Worm (Caenorhabditis elegans) whole organism, late embryonic: ENCODE results near the gene fipr-28.

Experiments
- C08G9.2 ChIP-seq: sonication (generic microtip); optimal IDR thresholded peaks from 2 replicates; lab custom pipeline; 2016; ENCODE audit warnings: mild to moderate bottlenecking, missing genetic modification characterization, moderate library complexity, missing compliant biosample characterization
- C38D4.7 ChIP-seq: fragments of 200-800 bp; sonication (Bioruptor generic); optimal IDR thresholded peaks from 2 replicates; lab custom pipeline; 2018; ENCODE audit warnings: mild to moderate bottlenecking, missing genetic modification characterization, moderate library complexity, missing compliant biosample characterization
- K02D7.2 ChIP-seq: sonication (generic microtip); optimal IDR thresholded peaks from 2 replicates; lab custom pipeline; 2017; ENCODE audit warnings: mild to moderate bottlenecking, missing genetic modification characterization, missing compliant biosample characterization
- K09A11.1 ChIP-seq: sonication (generic microtip); optimal IDR thresholded peaks from 2 replicates; lab custom pipeline; 2017; ENCODE audit warnings: antibody characterized with exemption, mild to moderate bottlenecking, missing genetic modification characterization, missing compliant biosample characterization; ENCODE audit not compliant: insufficient read depth
- T23F11.4 ChIP-seq: fragments of 200-800 bp; sonication (Bioruptor generic); optimal IDR thresholded peaks from 2 replicates; lab custom pipeline; 2018; ENCODE audit warnings: mild to moderate bottlenecking, missing genetic modification characterization, missing compliant biosample characterization
- Y22D7AL.16 ChIP-seq: sonication (generic microtip); optimal IDR thresholded peaks from 2 replicates; lab custom pipeline; 2016; ENCODE audit warnings: missing genetic modification characterization, missing compliant biosample characterization
- ahr-1 ChIP-seq: sonication (generic microtip); optimal IDR thresholded peaks from 2 replicates; lab custom pipeline; 2016; ENCODE audit warnings: missing genetic modification characterization, missing compliant biosample characterization
- ama-1 ChIP-seq: fragments of 150-350 bp; optimal IDR thresholded peaks from 2 replicates; lab custom pipeline; 2014
- ceh-18 ChIP-seq: sonication (generic microtip); optimal IDR thresholded peaks from 2 replicates; lab custom pipeline; 2016; ENCODE audit warnings: missing genetic modification characterization, missing compliant biosample characterization
- ceh-19 ChIP-seq: fragments of 200-800 bp; sonication (Bioruptor generic); optimal IDR thresholded peaks from 2 replicates; lab custom pipeline; 2018; ENCODE audit warnings: mild to moderate bottlenecking, missing genetic modification characterization, missing compliant biosample characterization
- ceh-22 ChIP-seq: sonication (generic microtip); optimal IDR thresholded peaks from 2 replicates; lab custom pipeline; 2017; ENCODE audit warnings: missing biosample characterization, missing genetic modification characterization
- ceh-24 ChIP-seq: sonication (generic microtip); optimal IDR thresholded peaks from 2 replicates; lab custom pipeline; 2016; ENCODE audit warnings: mild to moderate bottlenecking, missing genetic modification characterization, missing compliant biosample characterization
- ceh-30 ChIP-seq: fragments of 150-350 bp; optimal IDR thresholded peaks from 2 replicates; lab custom pipeline; 2014; ENCODE audit warnings: missing biosample characterization, missing genetic modification characterization
- ceh-31 ChIP-seq: sonication (generic microtip); optimal IDR thresholded peaks from 2 replicates; lab custom pipeline; 2016; ENCODE audit warnings: missing genetic modification characterization, missing compliant biosample characterization
- ceh-34 ChIP-seq: sonication (generic microtip); optimal IDR thresholded peaks from 2 replicates; lab custom pipeline; 2016; ENCODE audit warnings: mild to moderate bottlenecking, missing genetic modification characterization, missing compliant biosample characterization
- ceh-48 ChIP-seq: sonication (generic microtip); optimal IDR thresholded peaks from 2 replicates; lab custom pipeline; 2016; ENCODE audit warnings: missing genetic modification characterization, inconsistent platforms, missing compliant biosample characterization
- ceh-6 ChIP-seq: fragments of 200-800 bp; sonication (Bioruptor generic); optimal IDR thresholded peaks from 2 replicates; lab custom pipeline; 2018; ENCODE audit warnings: mild to moderate bottlenecking, missing genetic modification characterization, missing compliant biosample characterization
- ceh-9 ChIP-seq: sonication (generic microtip); optimal IDR thresholded peaks from 2 replicates; lab custom pipeline; 2016; ENCODE audit warnings: mild to moderate bottlenecking, missing genetic modification characterization, inconsistent platforms, missing compliant biosample characterization
- dve-1 ChIP-seq: sonication (generic microtip); optimal IDR thresholded peaks from 2 replicates; lab custom pipeline; 2017; ENCODE audit warnings: antibody characterized with exemption, mild to moderate bottlenecking, missing genetic modification characterization, missing compliant biosample characterization
- fax-1 ChIP-seq: sonication (generic microtip); optimal IDR thresholded peaks from 2 replicates; lab custom pipeline; 2016; ENCODE audit warnings: missing genotype, missing genetic modification characterization, missing compliant biosample characterization
- fkh-6 ChIP-seq: sonication (generic microtip); optimal IDR thresholded peaks from 2 replicates; lab custom pipeline; 2016; ENCODE audit warnings: missing genetic modification characterization, missing compliant biosample characterization
- hlh-13 ChIP-seq: fragments of 200-800 bp; sonication (Bioruptor generic); optimal IDR thresholded peaks from 2 replicates; lab custom pipeline; 2018; ENCODE audit warnings: mild to moderate bottlenecking, missing genetic modification characterization, missing compliant biosample characterization
- hlh-30 ChIP-seq: sonication (generic microtip); optimal IDR thresholded peaks from 2 replicates; lab custom pipeline; 2017; ENCODE audit warnings: antibody characterized with exemption, missing genetic modification characterization, missing compliant biosample characterization; ENCODE audit not compliant: insufficient read depth
- hlh-6 ChIP-seq: sonication (generic microtip); optimal IDR thresholded peaks from 2 replicates; lab custom pipeline; 2016; ENCODE audit warnings: missing genotype, missing genetic modification characterization, missing compliant biosample characterization
- hlh-8 ChIP-seq: sonication (generic microtip); optimal IDR thresholded peaks from 2 replicates; lab custom pipeline; 2016; ENCODE audit warnings: missing genotype, missing genetic modification characterization, missing compliant biosample characterization
- lim-6 ChIP-seq: sonication (generic microtip); optimal IDR thresholded peaks from 2 replicates; lab custom pipeline; 2016; ENCODE audit warnings: missing genetic modification characterization, missing compliant biosample characterization
- lin-11 ChIP-seq: fragments of 200-800 bp; sonication (Bioruptor generic); optimal IDR thresholded peaks from 2 replicates; lab custom pipeline; 2018; ENCODE audit warnings: mild to moderate bottlenecking, missing genetic modification characterization, missing compliant biosample characterization
- madf-2 ChIP-seq: sonication (generic microtip); optimal IDR thresholded peaks from 2 replicates; lab custom pipeline; 2017; ENCODE audit warnings: missing genetic modification characterization, missing compliant biosample characterization
- nhr-232 ChIP-seq: sonication (generic microtip); optimal IDR thresholded peaks from 2 replicates; lab custom pipeline; 2016; ENCODE audit warnings: missing genetic modification characterization, missing compliant biosample characterization
- npax-4 ChIP-seq: sonication (generic microtip); optimal IDR thresholded peaks from 2 replicates; lab custom pipeline; 2016; ENCODE audit warnings: missing genetic modification characterization, missing compliant biosample characterization
- pat-9 ChIP-seq: fragments of 200-800 bp; sonication (Bioruptor generic); optimal IDR thresholded peaks from 2 replicates; lab custom pipeline; 2018; ENCODE audit warnings: mild to moderate bottlenecking, missing genetic modification characterization, moderate library complexity, missing compliant biosample characterization
- pha-2 ChIP-seq: sonication (generic microtip); optimal IDR thresholded peaks from 2 replicates; lab custom pipeline; 2017; ENCODE audit warnings: mild to moderate bottlenecking, missing genetic modification characterization, missing compliant biosample characterization
- pha-4 ChIP-seq: fragments of 150-350 bp; optimal IDR thresholded peaks from 2 replicates; lab custom pipeline; 2018; ENCODE audit warnings: missing biosample characterization, missing genetic modification reagents, missing genetic modification characterization
- pqm-1 ChIP-seq: sonication (generic microtip); optimal IDR thresholded peaks from 2 replicates; lab custom pipeline; 2016; ENCODE audit warnings: missing genetic modification characterization, missing compliant biosample characterization
- pros-1 ChIP-seq: fragments of 150-350 bp; optimal IDR thresholded peaks from 2 replicates; lab custom pipeline; 2014; ENCODE audit warnings: missing biosample characterization, missing genetic modification reagents, missing genetic modification characterization
- sdc-2 ChIP-seq: sonication (generic microtip); optimal IDR thresholded peaks from 2 replicates; lab custom pipeline; 2016; ENCODE audit warnings: missing genotype, missing genetic modification characterization, missing compliant biosample characterization
- sox-2 ChIP-seq: fragments of 200-800 bp; sonication (Bioruptor generic); IDR thresholded peaks from 2 replicates; pipeline ENCODE4 v1.3.6; 2022; ENCODE audit warnings: missing genetic modification reagents, missing genetic modification characterization, missing compliant biosample characterization
- sox-4 ChIP-seq: sonication (generic microtip); optimal IDR thresholded peaks from 2 replicates; lab custom pipeline; 2017; ENCODE audit warnings: mild to moderate bottlenecking, missing genetic modification characterization, inconsistent platforms, missing compliant biosample characterization
- tbx-2 ChIP-seq: sonication (generic microtip); optimal IDR thresholded peaks from 2 replicates; lab custom pipeline; 2016; ENCODE audit warnings: missing genetic modification characterization, missing compliant biosample characterization
- ttx-3 ChIP-seq: sonication (generic microtip); optimal IDR thresholded peaks from 2 replicates; lab custom pipeline; 2016; ENCODE audit warnings: missing genetic modification reagents, missing genetic modification characterization, missing compliant biosample characterization
- unc-3 ChIP-seq, 2 experiments: fragments of 200-800 bp in 1 of 2; sonication (Bioruptor generic) in 1 of 2; sonication (generic microtip) in 1 of 2; conservative IDR thresholded peaks in 1 of 2; optimal IDR thresholded peaks in 1 of 2; 2 replicates each; pipeline versions ENCODE4 v1.3.6 to Lab custom; 2016 to 2022; ENCODE audit warnings: missing compliant biosample characterization in 2 of 2, missing genetic modification characterization in 2 of 2, missing genetic modification reagents in 1 of 2
- unc-42 ChIP-seq: sonication (generic microtip); optimal IDR thresholded peaks from 2 replicates; lab custom pipeline; 2016; ENCODE audit warnings: missing genotype, missing genetic modification characterization, missing compliant biosample characterization
- ztf-16 ChIP-seq: sonication (generic microtip); optimal IDR thresholded peaks from 2 replicates; lab custom pipeline; 2017; ENCODE audit warnings: missing genetic modification characterization, missing compliant biosample characterization

Gene fipr-28

ce11 chrIV:16627676-16628075 is at the start of gene fipr-28:
fipr-28 (plus strand) TSS chrIV:16627976.
- no peak for TF ChIP-seq C08G9.2 (tag; lab: Kevin White, UChicago)
- no peak for TF ChIP-seq ceh-18 (tag; lab: Kevin White, UChicago)
- TF ChIP-seq lim-6 (tag; lab: Kevin White, UChicago) = no peak
- TF ChIP-seq hlh-6 = no peak
- no peak for TF ChIP-seq lin-11 (tag; lab: Kevin White, UChicago)
- TF ChIP-seq npax-4 (tag; lab: Kevin White, UChicago) = no peak
- TF ChIP-seq hlh-13 (GFP tag; lab: Kevin White, UChicago) = no peak
- TF ChIP-seq tbx-2 (tag; lab: Kevin White, UChicago) = no peak
- no peak for TF ChIP-seq pha-4 (tag; lab: Kevin White, UChicago)
- TF ChIP-seq K09A11.1 (tag; lab: Kevin White, UChicago) = no peak
- no peak for TF ChIP-seq pqm-1 (tag; lab: Kevin White, UChicago)
- TF ChIP-seq pat-9 (tag; lab: Kevin White, UChicago) = no peak
- no peak for TF ChIP-seq pha-2 (tag; lab: Kevin White, UChicago)
- no peak for TF ChIP-seq K02D7.2 (tag; lab: Kevin White, UChicago)
- TF ChIP-seq sox-2 (GFP tag; lab: Robert Waterston, UW) = no peak

- TF ChIP-seq ceh-30 (tag; lab: Kevin White, UChicago) = no peak
- TF ChIP-seq nhr-232 (tag; lab: Kevin White, UChicago) = no peak
- no peak for TF ChIP-seq C38D4.7 (GFP tag; lab: Kevin White, UChicago)
- no peak for TF ChIP-seq Y22D7AL.16 (tag; lab: Kevin White, UChicago)
Measured at ce11 chrIV:16578449-16578848, 49.3 kb upstream of the fipr-28 start, which contains the start of gene Y51H4A.8. Y51H4A.8 (minus strand) TSS chrIV:16578549.

- TF ChIP-seq hlh-13 (GFP tag; lab: Kevin White, UChicago) (no peak), ceh-48 (tag; lab: Kevin White, UChicago) (no peak), ceh-18 (tag; lab: Kevin White, UChicago) (no peak), hlh-8 (tag; lab: Kevin White, UChicago) (no peak), ttx-3 (tag; lab: Kevin White, UChicago) (no peak), ama-1 (lab: Kevin White, UChicago) (no peak), pqm-1 (tag; lab: Kevin White, UChicago) (no peak), T23F11.4 (no peak), ceh-6 (GFP tag; lab: Kevin White, UChicago) (no peak), madf-2 (tag; lab: Kevin White, UChicago) (no peak), hlh-6 (no peak), sox-2 (GFP tag; lab: Robert Waterston, UW) (no peak), sdc-2 (tag; lab: Kevin White, UChicago) (no peak), ceh-24 (tag; lab: Kevin White, UChicago) (no peak), dve-1 (tag; lab: Kevin White, UChicago) (no peak), nhr-232 (tag; lab: Kevin White, UChicago) (no peak), fax-1 (no peak), ahr-1 (tag; lab: Kevin White, UChicago) (no peak), hlh-30 (no peak), ceh-22 (no peak)
Measured at ce11 chrIV:16601599-16601998, 26.2 kb upstream of the fipr-28 start.

ce11 chrIV:16602676-16603075 is 25.1 kb upstream of the fipr-28 start, which contains the start of gene col-137:
col-137 (minus strand) TSS chrIV:16602776.
- no peak for TF ChIP-seq pha-2 (tag; lab: Kevin White, UChicago)
- TF ChIP-seq ceh-34 (tag; lab: Kevin White, UChicago) = no peak
- TF ChIP-seq C38D4.7 (GFP tag; lab: Kevin White, UChicago) = no peak
- no peak for TF ChIP-seq K02D7.2 (tag; lab: Kevin White, UChicago)
- no peak for TF ChIP-seq ceh-31
- no peak for TF ChIP-seq ztf-16
- no peak for TF ChIP-seq Y22D7AL.16 (tag; lab: Kevin White, UChicago)
- TF ChIP-seq pros-1 (tag; lab: Kevin White, UChicago) = no peak
- TF ChIP-seq unc-3 (GFP tag; conservative IDR thresholded peaks at IDR 0.05; lab: Robert Waterston, UW) = no peak
- TF ChIP-seq unc-3 (tag; optimal IDR thresholded peaks at IDR 0.05; lab: Kevin White, UChicago) = no peak
- no peak for TF ChIP-seq C08G9.2 (tag; lab: Kevin White, UChicago)
- no peak for TF ChIP-seq pqm-1 (tag; lab: Kevin White, UChicago)
- TF ChIP-seq ceh-19 = no peak
- TF ChIP-seq sox-4 = no peak
- no peak for TF ChIP-seq npax-4 (tag; lab: Kevin White, UChicago)
- no peak for TF ChIP-seq ceh-9 (tag; lab: Kevin White, UChicago)
- no peak for TF ChIP-seq unc-42 (tag; lab: Kevin White, UChicago)
- no peak for TF ChIP-seq ceh-18 (tag; lab: Kevin White, UChicago)
- no peak for TF ChIP-seq fkh-6 (tag; lab: Kevin White, UChicago)
- no peak for TF ChIP-seq ama-1 (lab: Kevin White, UChicago)
- no peak for TF ChIP-seq madf-2 (tag; lab: Kevin White, UChicago)
